Fruit fly (Drosophila melanogaster) whole organism, embryonic: ENCODE results near the gene CG42542.

ENCODE experiments used
- Abd-B ChIP-seq: fragments of 200-800 bp; sonication (Bioruptor generic); optimal IDR thresholded peaks from 2 replicates; lab custom pipeline; 2018; ENCODE audit warnings: missing biosample characterization, mild to moderate bottlenecking, missing genetic modification characterization, moderate library complexity
- CG1024 ChIP-seq: fragments of 200-800 bp; sonication (Bioruptor generic); IDR thresholded peaks from 2 replicates; pipeline ENCODE4 v1.3.6; 2022; ENCODE audit warnings: missing biosample characterization, missing genetic modification characterization
- CG11247 ChIP-seq: fragments of 200-800 bp; sonication (Bioruptor generic); IDR thresholded peaks from 2 replicates; pipeline ENCODE4 v1.3.6; 2022; ENCODE audit warnings: missing biosample characterization, missing genetic modification characterization
- CG11560 ChIP-seq: fragments of 200-800 bp; sonication (Bioruptor generic); IDR thresholded peaks from 3 replicates; pipeline ENCODE4 v1.3.6; 2022; ENCODE audit warnings: missing biosample characterization, missing genetic modification characterization
- CG11723 ChIP-seq: fragments of 200-800 bp; sonication (Bioruptor generic); optimal IDR thresholded peaks from 2 replicates; lab custom pipeline; 2017; ENCODE audit warnings: missing biosample characterization, mild to moderate bottlenecking, missing genetic modification characterization
- CG12236 ChIP-seq: fragments of 200-800 bp; sonication (Bioruptor generic); optimal IDR thresholded peaks from 2 replicates; lab custom pipeline; 2016; ENCODE audit warnings: missing biosample characterization, missing genetic modification characterization
- CG13296 ChIP-seq: fragments of 200-800 bp; sonication (Bioruptor generic); optimal IDR thresholded peaks from 3 replicates; lab custom pipeline; 2018; ENCODE audit warnings: missing biosample characterization, mild to moderate bottlenecking, missing genetic modification characterization
- CG14710 ChIP-seq: fragments of 200-800 bp; sonication (Bioruptor generic); optimal IDR thresholded peaks from 3 replicates; lab custom pipeline; 2019; ENCODE audit warnings: missing biosample characterization, mild to moderate bottlenecking, missing genetic modification characterization, moderate library complexity
- CG17359 ChIP-seq: fragments of 200-800 bp; sonication (Bioruptor generic); optimal IDR thresholded peaks from 3 replicates; lab custom pipeline; 2018; ENCODE audit warnings: missing biosample characterization, mild to moderate bottlenecking, missing genetic modification characterization, moderate library complexity
- CG2116 ChIP-seq: fragments of 200-800 bp; sonication (Bioruptor generic); optimal IDR thresholded peaks from 3 replicates; lab custom pipeline; 2018; ENCODE audit warnings: missing biosample characterization, mild to moderate bottlenecking, missing genetic modification characterization
- CG43689 ChIP-seq: fragments of 200-800 bp; sonication (Bioruptor generic); IDR thresholded peaks from 2 replicates; pipeline ENCODE4 v1.3.6; 2022; ENCODE audit warnings: missing biosample characterization, missing genetic modification characterization
- CG6272 ChIP-seq: fragments of 200-800 bp; sonication (Bioruptor generic); IDR thresholded peaks from 2 replicates; pipeline ENCODE4 v1.3.6; 2022; ENCODE audit warnings: missing biosample characterization, missing genetic modification characterization
- CG6791 ChIP-seq: fragments of 200-800 bp; sonication (Bioruptor generic); IDR thresholded peaks from 3 replicates; pipeline ENCODE4 v1.3.6; 2022; ENCODE audit warnings: missing biosample characterization, missing genetic modification characterization; ENCODE audit not compliant: partially characterized antibody
- CG7745 ChIP-seq: fragments of 200-800 bp; sonication (Bioruptor generic); optimal IDR thresholded peaks from 2 replicates; lab custom pipeline; 2018; ENCODE audit warnings: missing biosample characterization, mild to moderate bottlenecking, missing genetic modification characterization, moderate library complexity
- CG7928 ChIP-seq: fragments of 200-800 bp; sonication (Bioruptor generic); optimal IDR thresholded peaks from 2 replicates; lab custom pipeline; 2017; ENCODE audit warnings: missing biosample characterization, mild to moderate bottlenecking, missing genetic modification characterization
- CG8944 ChIP-seq: fragments of 200-800 bp; sonication (Bioruptor generic); optimal IDR thresholded peaks from 3 replicates; lab custom pipeline; 2016; ENCODE audit warnings: missing biosample characterization, missing genetic modification characterization
- CG9797 ChIP-seq: fragments of 200-800 bp; sonication (Bioruptor generic); optimal IDR thresholded peaks from 3 replicates; lab custom pipeline; 2018; ENCODE audit warnings: missing biosample characterization, mild to moderate bottlenecking, missing genetic modification characterization
- CG9876 ChIP-seq: fragments of 200-800 bp; sonication (Bioruptor generic); optimal IDR thresholded peaks from 2 replicates; lab custom pipeline; 2016; ENCODE audit warnings: missing biosample characterization, missing genetic modification characterization
- CG9932 ChIP-seq: fragments of 200-800 bp; sonication (Bioruptor generic); IDR thresholded peaks from 2 replicates; pipeline ENCODE4 v1.3.6; 2022; ENCODE audit warnings: missing biosample characterization, missing genetic modification characterization
- Dip3 ChIP-seq: fragments of 200-800 bp; sonication (Bioruptor generic); optimal IDR thresholded peaks from 3 replicates; lab custom pipeline; 2016; ENCODE audit warnings: missing biosample characterization, missing genetic modification characterization
- Doc2 ChIP-seq: fragments of 200-800 bp; sonication (Bioruptor generic); IDR thresholded peaks from 2 replicates; pipeline ENCODE4 v1.3.6; 2022; ENCODE audit warnings: missing biosample characterization, missing genetic modification characterization
- Elba2 ChIP-seq: fragments of 200-800 bp; sonication (Bioruptor generic); optimal IDR thresholded peaks from 3 replicates; lab custom pipeline; 2016; ENCODE audit warnings: missing biosample characterization, missing genetic modification characterization
- GATAe ChIP-seq: fragments of 200-800 bp; sonication (Bioruptor generic); conservative IDR thresholded peaks from 2 replicates; pipeline ENCODE4 v1.3.6; 2022; ENCODE audit warnings: missing biosample characterization, missing genetic modification characterization
- Gug ChIP-seq: fragments of 200-800 bp; sonication (Bioruptor generic); IDR thresholded peaks from 4 replicates; pipeline ENCODE4 v1.3.6; 2022; ENCODE audit warnings: missing biosample characterization, missing genetic modification characterization
- H15 ChIP-seq: fragments of 200-800 bp; sonication (Bioruptor generic); IDR thresholded peaks from 3 replicates; pipeline ENCODE4 v1.3.6; 2022; ENCODE audit warnings: missing biosample characterization, missing genetic modification characterization
- Jarid2 ChIP-seq: fragments of 200-800 bp; sonication (Bioruptor generic); optimal IDR thresholded peaks from 3 replicates; lab custom pipeline; 2017; ENCODE audit warnings: mild to moderate bottlenecking, missing biosample characterization, missing genetic modification reagents, missing genetic modification characterization
- Lim3 ChIP-seq: fragments of 200-800 bp; sonication (Bioruptor generic); IDR thresholded peaks from 2 replicates; pipeline ENCODE4 v1.3.6; 2022; ENCODE audit warnings: missing biosample characterization, missing genetic modification characterization
- MESR4 ChIP-seq: fragments of 200-800 bp; sonication (Bioruptor generic); optimal IDR thresholded peaks from 2 replicates; lab custom pipeline; 2018; ENCODE audit warnings: missing biosample characterization, mild to moderate bottlenecking, missing genetic modification characterization, moderate library complexity
- NC2α ChIP-seq: fragments of 200-800 bp; sonication (Bioruptor generic); optimal IDR thresholded peaks from 2 replicates; lab custom pipeline; 2016; ENCODE audit warnings: missing biosample characterization, missing genetic modification characterization
- NC2β ChIP-seq: fragments of 200-800 bp; sonication (Bioruptor generic); optimal IDR thresholded peaks from 2 replicates; lab custom pipeline; 2016; ENCODE audit warnings: missing biosample characterization, missing genetic modification characterization
- PHDP ChIP-seq: fragments of 200-800 bp; sonication (Bioruptor generic); optimal IDR thresholded peaks from 3 replicates; lab custom pipeline; 2018; ENCODE audit warnings: missing biosample characterization, mild to moderate bottlenecking, missing genetic modification characterization, moderate library complexity
- Ptx1 ChIP-seq: fragments of 200-800 bp; sonication (Bioruptor generic); IDR thresholded peaks from 2 replicates; pipeline ENCODE4 v1.3.6; 2022; ENCODE audit warnings: missing biosample characterization, missing genetic modification characterization
- Ssrp ChIP-seq: fragments of 200-800 bp; sonication (Bioruptor generic); optimal IDR thresholded peaks from 2 replicates; lab custom pipeline; 2018; ENCODE audit warnings: missing biosample characterization, mild to moderate bottlenecking, missing genetic modification characterization, moderate library complexity
- Taf1 ChIP-seq: fragments of 200-800 bp; sonication (Bioruptor generic); IDR thresholded peaks from 2 replicates; pipeline ENCODE4 v1.3.6; 2022; ENCODE audit warnings: missing biosample characterization, missing genetic modification characterization
- Trl ChIP-seq, 3 experiments: fragments of >200 bp in 2 of 3; fragments of 200-800 bp in 1 of 3; sonication (Bioruptor generic) in 1 of 3; optimal IDR thresholded peaks; 2 replicates in 1 of 3; 3 replicates in 2 of 3; lab custom pipeline; 2016 to 2017; ENCODE audit warnings: missing biosample characterization in 1 of 3, missing genetic modification characterization in 1 of 3
- ab ChIP-seq: fragments of 200-800 bp; sonication (Bioruptor generic); optimal IDR thresholded peaks from 2 replicates; lab custom pipeline; 2016; ENCODE audit warnings: missing biosample characterization, missing genetic modification characterization
- bab2 ChIP-seq: fragments of 200-800 bp; sonication (Bioruptor generic); optimal IDR thresholded peaks from 2 replicates; lab custom pipeline; 2016; ENCODE audit warnings: missing biosample characterization, missing genetic modification characterization
- bbx ChIP-seq: fragments of 200-800 bp; sonication (Bioruptor generic); IDR thresholded peaks from 2 replicates; pipeline ENCODE4 v1.3.6; 2022; ENCODE audit warnings: missing biosample characterization, missing genetic modification characterization; ENCODE audit not compliant: partially characterized antibody
- crol ChIP-seq: fragments of 200-800 bp; sonication (Bioruptor generic); IDR thresholded peaks from 2 replicates; pipeline ENCODE4 v1.3.6; 2022; ENCODE audit warnings: missing biosample characterization, missing genetic modification characterization
- cwo ChIP-seq: fragments of 200-800 bp; sonication (Bioruptor generic); optimal IDR thresholded peaks from 3 replicates; lab custom pipeline; 2017; ENCODE audit warnings: missing biosample characterization, missing genetic modification characterization, mild to moderate bottlenecking, moderate library complexity, missing genetic modification reagents
- dimm ChIP-seq: fragments of 200-800 bp; sonication (Bioruptor generic); IDR thresholded peaks from 2 replicates; pipeline ENCODE4 v1.3.6; 2022; ENCODE audit warnings: missing biosample characterization, missing genetic modification characterization
- nmo ChIP-seq: fragments of 200-800 bp; sonication (Bioruptor generic); optimal IDR thresholded peaks from 2 replicates; lab custom pipeline; 2018; ENCODE audit warnings: missing biosample characterization, mild to moderate bottlenecking, missing genetic modification characterization, moderate library complexity
- oc ChIP-seq: fragments of 200-800 bp; sonication (Bioruptor generic); optimal IDR thresholded peaks from 2 replicates; lab custom pipeline; 2018; ENCODE audit warnings: missing biosample characterization, mild to moderate bottlenecking, missing genetic modification characterization, moderate library complexity
- pros ChIP-seq: fragments of 200-800 bp; sonication (Bioruptor generic); optimal IDR thresholded peaks from 3 replicates; lab custom pipeline; 2019; ENCODE audit warnings: missing biosample characterization, mild to moderate bottlenecking, missing genetic modification characterization, moderate library complexity
- ranshi ChIP-seq: fragments of 200-800 bp; sonication (Bioruptor generic); IDR thresholded peaks from 2 replicates; pipeline ENCODE4 v1.3.6; 2022; ENCODE audit warnings: missing biosample characterization, missing genetic modification characterization
- tgo ChIP-seq: fragments of 200-800 bp; sonication (Bioruptor generic); IDR thresholded peaks from 3 replicates; pipeline ENCODE4 v1.3.6; 2022; ENCODE audit warnings: missing biosample characterization, missing genetic modification characterization
- unc-4 ChIP-seq: fragments of 200-800 bp; sonication (Bioruptor generic); IDR thresholded peaks from 2 replicates; pipeline ENCODE4 v1.3.6; 2022; ENCODE audit warnings: missing biosample characterization, missing genetic modification characterization; ENCODE audit not compliant: partially characterized antibody
- vfl ChIP-seq: fragments of 200-800 bp; sonication (Bioruptor generic); optimal IDR thresholded peaks from 2 replicates; lab custom pipeline; 2016; ENCODE audit warnings: missing biosample characterization, missing genetic modification characterization
- vnd ChIP-seq: fragments of 200-800 bp; sonication (Bioruptor generic); IDR thresholded peaks from 3 replicates; pipeline ENCODE4 v1.3.6; 2022; ENCODE audit warnings: missing biosample characterization, missing genetic modification characterization; ENCODE audit not compliant: partially characterized antibody
- zfh2 ChIP-seq: fragments of 200-800 bp; sonication (Bioruptor generic); optimal IDR thresholded peaks from 2 replicates; lab custom pipeline; 2016; ENCODE audit warnings: missing biosample characterization, missing genetic modification characterization

CG42542 gene

dm6 chr3R:15213362-15213989 lies 17.1 kb downstream of the CG42542 start, which contains the start of the genes CG6654 and CG4210 (continued):
- TF ChIP-seq CG17359 (tag; lab: Kevin White, UChicago) (no peak), pros (GFP tag; lab: Kevin White, UChicago) (no peak), bbx (0 out of 2 replicates have a peak, but pooled peaks have one; percentile 39), CG2116 (peak; percentile 42), CG43689 (GFP tag; lab: Robert Waterston, UW) (no peak), CG9932 (GFP tag; lab: Robert Waterston, UW) (peak; percentile 54), ab (GFP tag; lab: Kevin White, UChicago) (no peak), CG9797 (GFP tag; lab: Kevin White, UChicago) (peak; percentile 84), nmo (GFP tag; lab: Kevin White, UChicago) (peak; percentile 56), unc-4 (GFP tag; lab: Robert Waterston, UW) (peak; percentile 51; the same call in 1 of the 2 replicates), crol (GFP tag; lab: Robert Waterston, UW) (no peak), GATAe (GFP tag; lab: Robert Waterston, UW) (no peak), NC2β (GFP tag; lab: Kevin White, UChicago) (no peak), CG14710 (peak; percentile 61), CG11560 (tag; lab: Robert Waterston, UW) (no peak), dimm (GFP tag; lab: Robert Waterston, UW) (no peak), Dip3 (GFP tag; lab: Kevin White, UChicago) (no peak), CG12236 (GFP tag; lab: Kevin White, UChicago) (no peak), bab2 (GFP tag; lab: Kevin White, UChicago) (no peak), tgo (no peak), CG6791 (GFP tag; lab: Robert Waterston, UW) (no peak), zfh2 (GFP tag; lab: Kevin White, UChicago) (no peak), cwo (GFP tag; lab: Kevin White, UChicago) (no peak), CG6272 (GFP tag; lab: Robert Waterston, UW) (no peak), CG13296 (GFP tag; lab: Kevin White, UChicago) (peak; percentile 5), Doc2 (GFP tag; lab: Robert Waterston, UW) (no peak), NC2α (no peak), Gug (GFP tag; lab: Robert Waterston, UW) (no peak), CG11247 (GFP tag; lab: Robert Waterston, UW) (no peak), vfl (GFP tag; lab: Kevin White, UChicago) (no peak), H15 (GFP tag; lab: Robert Waterston, UW) (no peak), CG1024 (GFP tag; lab: Robert Waterston, UW) (no peak), CG9876 (GFP tag; lab: Kevin White, UChicago) (no peak), Taf1 (GFP tag; lab: Robert Waterston, UW) (no peak), PHDP (tag; lab: Kevin White, UChicago) (peak; percentile 8), Ptx1 (GFP tag; lab: Robert Waterston, UW) (no peak), oc (tag; lab: Kevin White, UChicago) (no peak), Lim3 (GFP tag; lab: Robert Waterston, UW) (no peak), CG11723 (GFP tag; lab: Kevin White, UChicago) (no peak), Jarid2 (no peak), Elba2 (GFP tag; lab: Kevin White, UChicago) (peak; percentile 60), MESR4 (peak; percentile 66), Abd-B (GFP tag; lab: Kevin White, UChicago) (no peak), Ssrp (tag; lab: Kevin White, UChicago) (no peak), ranshi (no peak), Trl (optimal IDR thresholded peaks at IDR 0.05; lab: Kevin White, UChicago) (no peak), Trl (GFP tag; optimal IDR thresholded peaks at IDR 0.05; lab: Kevin White, UChicago) (no peak), CG7745 (tag; lab: Kevin White, UChicago) (no peak), CG8944 (GFP tag; lab: Kevin White, UChicago) (no peak), vnd (GFP tag; lab: Robert Waterston, UW) (no peak), CG7928 (GFP tag; lab: Kevin White, UChicago) (no peak)
